Fruit fly (Drosophila melanogaster) whole organism, embryonic: ENCODE results near the gene Trs23.

ENCODE experiments used
- Ada2b ChIP-seq: fragments of 200-800 bp; sonication (Bioruptor generic); IDR thresholded peaks from 2 replicates; pipeline ENCODE4 v1.3.6; 2022; ENCODE audit warnings: missing biosample characterization, missing genetic modification characterization
- Aef1 ChIP-seq: fragments of 200-800 bp; sonication (Bioruptor generic); IDR thresholded peaks from 3 replicates; pipeline ENCODE4 v1.3.6; 2022; ENCODE audit warnings: missing biosample characterization, missing genetic modification characterization
- Bgb ChIP-seq: fragments of 200-800 bp; sonication (Bioruptor generic); IDR thresholded peaks from 2 replicates; pipeline ENCODE4 v1.3.6; 2022; ENCODE audit warnings: missing biosample characterization, missing genetic modification characterization; ENCODE audit not compliant: partially characterized antibody
- BtbVII ChIP-seq: fragments of 200-800 bp; sonication (Bioruptor generic); optimal IDR thresholded peaks from 3 replicates; lab custom pipeline; 2017; ENCODE audit warnings: missing biosample characterization, mild to moderate bottlenecking, missing genetic modification characterization
- CG1024 ChIP-seq: fragments of 200-800 bp; sonication (Bioruptor generic); IDR thresholded peaks from 2 replicates; pipeline ENCODE4 v1.3.6; 2022; ENCODE audit warnings: missing biosample characterization, missing genetic modification characterization
- CG10654 ChIP-seq: fragments of 200-800 bp; sonication (Bioruptor generic); optimal IDR thresholded peaks from 2 replicates; lab custom pipeline; 2016; ENCODE audit warnings: missing biosample characterization, missing genetic modification characterization
- CG11093 ChIP-seq: fragments of 200-800 bp; sonication (Bioruptor generic); IDR thresholded peaks from 3 replicates; pipeline ENCODE4 v1.3.6; 2022; ENCODE audit warnings: missing biosample characterization, missing genetic modification characterization
- CG11456 ChIP-seq: fragments of 200-800 bp; sonication (Bioruptor generic); IDR thresholded peaks from 3 replicates; pipeline ENCODE4 v1.3.6; 2022; ENCODE audit warnings: missing biosample characterization, missing genetic modification characterization
- CG11696 ChIP-seq: fragments of 200-800 bp; sonication (Bioruptor generic); IDR thresholded peaks from 2 replicates; pipeline ENCODE4 v1.3.6; 2022; ENCODE audit warnings: missing biosample characterization, missing genetic modification characterization
- CG12236 ChIP-seq: fragments of 200-800 bp; sonication (Bioruptor generic); optimal IDR thresholded peaks from 2 replicates; lab custom pipeline; 2016; ENCODE audit warnings: missing biosample characterization, missing genetic modification characterization
- CG14710 ChIP-seq: fragments of 200-800 bp; sonication (Bioruptor generic); optimal IDR thresholded peaks from 3 replicates; lab custom pipeline; 2019; ENCODE audit warnings: missing biosample characterization, mild to moderate bottlenecking, missing genetic modification characterization, moderate library complexity
- CG14860 ChIP-seq: fragments of 200-800 bp; sonication (Bioruptor generic); IDR thresholded peaks from 3 replicates; pipeline ENCODE4 v1.3.6; 2022; ENCODE audit warnings: missing biosample characterization, missing genetic modification characterization; ENCODE audit not compliant: partially characterized antibody
- CG16813 ChIP-seq: fragments of 200-800 bp; sonication (Bioruptor generic); IDR thresholded peaks from 3 replicates; pipeline ENCODE4 v1.3.6; 2022; ENCODE audit warnings: missing biosample characterization, missing genetic modification characterization; ENCODE audit not compliant: partially characterized antibody
- CG17612 ChIP-seq: fragments of 200-800 bp; sonication (Bioruptor generic); IDR thresholded peaks from 2 replicates; pipeline ENCODE4 v1.3.6; 2022; ENCODE audit warnings: missing biosample characterization, missing genetic modification characterization
- CG18764 ChIP-seq: fragments of 200-800 bp; sonication (Bioruptor generic); optimal IDR thresholded peaks from 3 replicates; lab custom pipeline; 2016; ENCODE audit warnings: missing biosample characterization, missing genetic modification characterization
- CG2712 ChIP-seq: fragments of 200-800 bp; optimal IDR thresholded peaks from 3 replicates; lab custom pipeline; 2019; ENCODE audit warnings: missing biosample characterization, mild to moderate bottlenecking, missing genetic modification characterization, moderate library complexity
- CG3838 ChIP-seq: fragments of 200-800 bp; sonication (Bioruptor generic); optimal IDR thresholded peaks from 3 replicates; lab custom pipeline; 2016; ENCODE audit warnings: missing biosample characterization, missing genetic modification characterization
- CG4404 ChIP-seq: fragments of 200-800 bp; sonication (Bioruptor generic); IDR thresholded peaks from 2 replicates; pipeline ENCODE4 v1.3.6; 2022; ENCODE audit warnings: missing biosample characterization, missing genetic modification characterization
- CG6175 ChIP-seq: fragments of 200-800 bp; sonication (Bioruptor generic); IDR thresholded peaks from 3 replicates; pipeline ENCODE4 v1.3.6; 2022; ENCODE audit warnings: missing biosample characterization, missing genetic modification characterization
- CG6854 ChIP-seq: fragments of 200-800 bp; sonication (Bioruptor generic); optimal IDR thresholded peaks from 3 replicates; lab custom pipeline; 2017; ENCODE audit warnings: missing biosample characterization, mild to moderate bottlenecking, missing genetic modification characterization
- CG7556 ChIP-seq: fragments of 200-800 bp; sonication (Bioruptor generic); optimal IDR thresholded peaks from 2 replicates; lab custom pipeline; 2017; ENCODE audit warnings: missing biosample characterization, mild to moderate bottlenecking, missing genetic modification characterization
- CG7963 ChIP-seq: fragments of 200-800 bp; sonication (Bioruptor generic); IDR thresholded peaks from 3 replicates; pipeline ENCODE4 v1.3.6; 2022; ENCODE audit warnings: missing biosample characterization, missing genetic modification characterization; ENCODE audit not compliant: partially characterized antibody
- CG9817 ChIP-seq: fragments of 200-800 bp; sonication (Bioruptor generic); optimal IDR thresholded peaks from 2 replicates; lab custom pipeline; 2018; ENCODE audit warnings: missing biosample characterization, mild to moderate bottlenecking, missing genetic modification characterization, moderate library complexity
- Camta ChIP-seq: fragments of 200-800 bp; sonication (Bioruptor generic); optimal IDR thresholded peaks from 2 replicates; lab custom pipeline; 2016; ENCODE audit warnings: missing biosample characterization, missing genetic modification characterization
- Deaf1 ChIP-seq: fragments of 200-800 bp; optimal IDR thresholded peaks from 3 replicates; lab custom pipeline; 2019; ENCODE audit warnings: missing biosample characterization, mild to moderate bottlenecking, missing genetic modification characterization, moderate library complexity
- E2f1 ChIP-seq: fragments of 200-800 bp; sonication (Bioruptor generic); IDR thresholded peaks from 2 replicates; pipeline ENCODE4 v1.3.6; 2022; ENCODE audit warnings: missing biosample characterization, missing genetic modification characterization
- E2f2 ChIP-seq: fragments of 200-800 bp; sonication (Bioruptor generic); IDR thresholded peaks from 2 replicates; pipeline ENCODE4 v1.3.6; 2022; ENCODE audit warnings: missing biosample characterization, missing genetic modification characterization
- Fer2 ChIP-seq: fragments of 200-800 bp; sonication (Bioruptor generic); optimal IDR thresholded peaks from 2 replicates; lab custom pipeline; 2018; ENCODE audit warnings: missing biosample characterization, mild to moderate bottlenecking, missing genetic modification characterization, moderate library complexity
- Fer3 ChIP-seq: fragments of 200-800 bp; sonication (Bioruptor generic); optimal IDR thresholded peaks from 2 replicates; lab custom pipeline; 2018; ENCODE audit warnings: missing biosample characterization, mild to moderate bottlenecking, missing genetic modification characterization, moderate library complexity
- Lim3 ChIP-seq: fragments of 200-800 bp; sonication (Bioruptor generic); IDR thresholded peaks from 2 replicates; pipeline ENCODE4 v1.3.6; 2022; ENCODE audit warnings: missing biosample characterization, missing genetic modification characterization
- Optix ChIP-seq: fragments of 200-800 bp; sonication (Bioruptor generic); IDR thresholded peaks from 3 replicates; pipeline ENCODE4 v1.3.6; 2022; ENCODE audit warnings: missing biosample characterization, missing genetic modification characterization
- abd-A ChIP-seq: fragments of 200-800 bp; sonication (Bioruptor generic); optimal IDR thresholded peaks from 3 replicates; lab custom pipeline; 2019; ENCODE audit warnings: missing biosample characterization, mild to moderate bottlenecking, missing genetic modification characterization, moderate library complexity
- chif ChIP-seq, 2 experiments: fragments of 200-800 bp; sonication (Bioruptor generic); optimal IDR thresholded peaks; 3 replicates each; lab custom pipeline; 2016; ENCODE audit warnings: missing biosample characterization in 2 of 2, missing genetic modification characterization in 2 of 2
- chm ChIP-seq: fragments of 200-800 bp; sonication (Bioruptor generic); IDR thresholded peaks from 2 replicates; pipeline ENCODE4 v1.3.6; 2022; ENCODE audit warnings: missing biosample characterization, missing genetic modification characterization
- ci ChIP-seq: fragments of 200-800 bp; sonication (Bioruptor generic); IDR thresholded peaks from 3 replicates; pipeline ENCODE4 v1.3.6; 2022; ENCODE audit warnings: missing biosample characterization, missing genetic modification characterization
- croc ChIP-seq: fragments of 200-800 bp; sonication (Bioruptor generic); conservative IDR thresholded peaks from 3 replicates; pipeline ENCODE4 v1.3.6; 2022; ENCODE audit warnings: missing biosample characterization, missing genetic modification characterization
- crol ChIP-seq: fragments of 200-800 bp; sonication (Bioruptor generic); IDR thresholded peaks from 2 replicates; pipeline ENCODE4 v1.3.6; 2022; ENCODE audit warnings: missing biosample characterization, missing genetic modification characterization
- cwo ChIP-seq: fragments of 200-800 bp; sonication (Bioruptor generic); optimal IDR thresholded peaks from 3 replicates; lab custom pipeline; 2017; ENCODE audit warnings: missing biosample characterization, missing genetic modification characterization, mild to moderate bottlenecking, moderate library complexity, missing genetic modification reagents
- dimm ChIP-seq: fragments of 200-800 bp; sonication (Bioruptor generic); IDR thresholded peaks from 2 replicates; pipeline ENCODE4 v1.3.6; 2022; ENCODE audit warnings: missing biosample characterization, missing genetic modification characterization
- hkb ChIP-seq, 2 experiments: fragments of 200-800 bp in 1 of 2; fragments of >200 bp in 1 of 2; sonication (Bioruptor generic) in 1 of 2; IDR thresholded peaks in 1 of 2; optimal IDR thresholded peaks in 1 of 2; 2 replicates each; pipeline versions ENCODE4 v1.3.6 to Lab custom; 2017 to 2022; ENCODE audit warnings: missing biosample characterization in 1 of 2, missing genetic modification characterization in 1 of 2
- kay ChIP-seq: fragments of 200-800 bp; sonication (Bioruptor generic); optimal IDR thresholded peaks from 2 replicates; lab custom pipeline; 2016; ENCODE audit warnings: missing biosample characterization, missing genetic modification characterization
- ken ChIP-seq: fragments of 200-800 bp; sonication (Bioruptor generic); IDR thresholded peaks from 3 replicates; pipeline ENCODE4 v1.3.6; 2022; ENCODE audit warnings: missing biosample characterization, missing genetic modification characterization
- lab ChIP-seq: fragments of 200-800 bp; sonication (Bioruptor generic); optimal IDR thresholded peaks from 3 replicates; lab custom pipeline; 2017; ENCODE audit warnings: missing biosample characterization, missing genetic modification characterization, mild to moderate bottlenecking, moderate library complexity, missing genetic modification reagents
- pzg ChIP-seq: fragments of 200-800 bp; sonication (Bioruptor generic); optimal IDR thresholded peaks from 3 replicates; lab custom pipeline; 2018; ENCODE audit warnings: missing biosample characterization, mild to moderate bottlenecking, missing genetic modification characterization, moderate library complexity
- repo ChIP-seq: fragments of 200-800 bp; sonication (Bioruptor generic); optimal IDR thresholded peaks from 2 replicates; lab custom pipeline; 2016; ENCODE audit warnings: missing biosample characterization, missing genetic modification characterization
- rib ChIP-seq: fragments of 200-800 bp; sonication (Bioruptor generic); IDR thresholded peaks from 2 replicates; pipeline ENCODE4 v1.3.6; 2022; ENCODE audit warnings: missing biosample characterization, missing genetic modification characterization
- tio ChIP-seq: fragments of 200-800 bp; sonication (Bioruptor generic); optimal IDR thresholded peaks from 2 replicates; lab custom pipeline; 2017; ENCODE audit warnings: missing biosample characterization, missing genetic modification characterization, inconsistent platforms
- trem ChIP-seq: fragments of 200-800 bp; optimal IDR thresholded peaks from 3 replicates; lab custom pipeline; 2019; ENCODE audit warnings: missing biosample characterization, mild to moderate bottlenecking, missing genetic modification characterization, moderate library complexity
- wdn ChIP-seq: fragments of 200-800 bp; sonication (Bioruptor generic); IDR thresholded peaks from 2 replicates; pipeline ENCODE4 v1.3.6; 2022; ENCODE audit warnings: missing biosample characterization, missing genetic modification characterization

Gene Trs23

dm6 chr2L:8690913-8691291 lies 4.9 kb downstream of the Trs23 start (continued):
- TF ChIP-seq CG10654 (GFP tag; lab: Kevin White, UChicago), result no peak
- 0 out of 3 replicates have a peak, but pooled peaks have one; percentile 25 for TF ChIP-seq ken (GFP tag; lab: Robert Waterston, UW)
- no peak for TF ChIP-seq Optix (GFP tag; lab: Robert Waterston, UW)
- no peak for TF ChIP-seq CG9817 (tag; lab: Kevin White, UChicago)
- TF ChIP-seq CG11093 (GFP tag; lab: Robert Waterston, UW), result no peak
- TF ChIP-seq hkb (optimal IDR thresholded peaks at IDR 0.05; lab: Kevin White, UChicago), result no peak
- TF ChIP-seq hkb (GFP tag; IDR thresholded peaks at IDR 0.05; lab: Robert Waterston, UW), result no peak
- no peak for TF ChIP-seq CG14710 (tag; lab: Kevin White, UChicago)
- TF ChIP-seq E2f1, result no peak
- TF ChIP-seq CG7963, result peak; percentile 8; the same call in 1 of the 3 replicates
- TF ChIP-seq CG6175 (GFP tag; lab: Robert Waterston, UW), result peak; percentile 71; the same call in 2 of the 3 replicates
- TF ChIP-seq Ada2b, result no peak
- peak; percentile 36; the same call in 1 of the 2 replicates for TF ChIP-seq chm (GFP tag; lab: Robert Waterston, UW)
- peak; percentile 47; the same call in 2 of the 3 replicates for TF ChIP-seq ci (GFP tag; lab: Robert Waterston, UW)
- TF ChIP-seq CG18764 (GFP tag; lab: Kevin White, UChicago), result no peak
- 0 out of 2 replicates have a peak, but pooled peaks have one; percentile 31 for TF ChIP-seq rib (GFP tag; lab: Robert Waterston, UW)
- no peak for TF ChIP-seq Aef1
- TF ChIP-seq CG1024 (GFP tag; lab: Robert Waterston, UW), result no peak
- no peak for TF ChIP-seq BtbVII (GFP tag; lab: Kevin White, UChicago)
- peak; percentile 79 for TF ChIP-seq crol (GFP tag; lab: Robert Waterston, UW)
- TF ChIP-seq lab, result no peak
- TF ChIP-seq CG12236, result no peak
- no peak for TF ChIP-seq trem (tag; lab: Kevin White, UChicago)
- TF ChIP-seq Camta (GFP tag; lab: Kevin White, UChicago), result no peak

DNA sequence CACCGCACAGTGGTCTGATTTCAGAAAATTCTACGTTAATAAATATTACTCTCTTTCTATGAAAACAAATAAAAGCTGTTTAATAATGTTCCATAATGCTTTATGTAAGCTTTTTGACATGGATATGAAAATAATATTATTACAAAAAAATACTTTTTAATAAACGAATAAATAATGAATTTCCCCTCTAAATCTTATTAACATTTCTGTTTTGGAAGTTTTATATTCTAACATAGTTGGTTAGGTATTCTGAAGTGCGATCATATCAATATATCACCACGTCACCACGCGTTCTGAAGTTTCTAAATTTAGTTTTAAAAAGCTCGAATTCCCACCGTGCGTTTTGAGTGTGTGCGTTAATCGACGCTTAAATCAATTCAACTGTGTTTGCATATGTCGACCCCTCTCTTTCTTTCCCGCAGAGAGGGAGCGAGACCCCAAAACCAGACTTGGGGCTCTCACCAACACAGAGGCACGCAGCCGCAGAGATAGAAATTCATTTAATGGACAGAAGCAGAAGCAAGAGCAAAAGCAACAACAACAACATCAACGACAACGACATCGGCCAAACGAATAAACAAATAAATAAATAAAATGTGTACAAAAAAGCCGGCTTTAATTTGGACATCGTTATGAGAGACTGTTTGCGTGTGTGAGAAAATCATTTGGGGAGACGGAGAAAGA lies 5.4 kb downstream of the Trs23 start:
- TF ChIP-seq repo (GFP tag; lab: Kevin White, UChicago), result peak; percentile 50
- peak; percentile 69 for TF ChIP-seq Deaf1 (tag; lab: Kevin White, UChicago)
- no peak for TF ChIP-seq Bgb (GFP tag; lab: Robert Waterston, UW)
- TF ChIP-seq cwo (GFP tag; lab: Kevin White, UChicago), result peak; percentile 80
- peak; percentile 31; the same call in 1 of the 3 replicates for TF ChIP-seq CG11456 (GFP tag; lab: Robert Waterston, UW)
- peak; percentile 96 for TF ChIP-seq CG7556 (GFP tag; lab: Kevin White, UChicago)
- TF ChIP-seq abd-A, result peak; percentile 96
- TF ChIP-seq chif (GFP tag; optimal IDR thresholded peaks at IDR 0.05; lab: Kevin White, UChicago), result peak; percentile 57 to 60
- TF ChIP-seq CG16813, result no peak
- TF ChIP-seq wdn (GFP tag; lab: Robert Waterston, UW), result 0 out of 2 replicates have a peak, but pooled peaks have one; percentile 34
- TF ChIP-seq CG14860 (GFP tag; lab: Robert Waterston, UW), result peak; percentile 47; the same call in 1 of the 3 replicates
- peak; percentile 69 for TF ChIP-seq Fer3
- peak; percentile 61 for TF ChIP-seq Fer2 (tag; lab: Kevin White, UChicago)
- peak; percentile 24 for TF ChIP-seq CG3838 (GFP tag; lab: Kevin White, UChicago)
- peak; percentile 83 for TF ChIP-seq trem (tag; lab: Kevin White, UChicago)
- TF ChIP-seq croc (GFP tag; lab: Robert Waterston, UW), result peak; percentile 74; the same call in 2 of the 3 replicates
- peak; percentile 12; the same call in 1 of the 2 replicates for TF ChIP-seq CG17612 (GFP tag; lab: Robert Waterston, UW)
- peak; percentile 85 for TF ChIP-seq CG6854
- TF ChIP-seq pzg (GFP tag; lab: Kevin White, UChicago), result no peak
- peak; percentile 36 for TF ChIP-seq CG4404 (GFP tag; lab: Robert Waterston, UW)
- TF ChIP-seq dimm, result no peak
- TF ChIP-seq CG11696, result peak; percentile 55
- TF ChIP-seq Lim3 (GFP tag; lab: Robert Waterston, UW), result no peak
- peak; percentile 83 for TF ChIP-seq kay (GFP tag; lab: Kevin White, UChicago)
- peak; percentile 90 for TF ChIP-seq tio (GFP tag; lab: Kevin White, UChicago)
- no peak for TF ChIP-seq hkb (optimal IDR thresholded peaks at IDR 0.05; lab: Kevin White, UChicago)
- peak; percentile 77 for TF ChIP-seq hkb (GFP tag; IDR thresholded peaks at IDR 0.05; lab: Robert Waterston, UW)
- peak; percentile 93 for TF ChIP-seq CG2712 (tag; lab: Kevin White, UChicago)
- peak; percentile 60 for TF ChIP-seq E2f2
